Fruit fly (Drosophila melanogaster) whole organism, embryonic: ENCODE results near the gene CNMa.
A peak's percentile ranks its signal among the peaks of the same experiment; 100 is the strongest.

Experiments
- Bgb ChIP-seq: fragments of 200-800 bp; sonication (Bioruptor generic); IDR thresholded peaks from 2 replicates; pipeline ENCODE4 v1.3.6; 2022; ENCODE audit warnings: missing biosample characterization, missing genetic modification characterization; ENCODE audit not compliant: partially characterized antibody
- CG13287 ChIP-seq: fragments of 200-800 bp; sonication (Bioruptor generic); IDR thresholded peaks from 2 replicates; pipeline ENCODE4 v1.3.6; 2022; ENCODE audit warnings: missing biosample characterization, missing genetic modification characterization; ENCODE audit not compliant: partially characterized antibody
- CG14860 ChIP-seq: fragments of 200-800 bp; sonication (Bioruptor generic); IDR thresholded peaks from 3 replicates; pipeline ENCODE4 v1.3.6; 2022; ENCODE audit warnings: missing biosample characterization, missing genetic modification characterization; ENCODE audit not compliant: partially characterized antibody
- CG15073 ChIP-seq: fragments of 200-800 bp; sonication (Bioruptor generic); optimal IDR thresholded peaks from 2 replicates; lab custom pipeline; 2016; ENCODE audit warnings: missing biosample characterization, missing genetic modification characterization
- CG1603 ChIP-seq: fragments of 200-800 bp; sonication (Bioruptor generic); optimal IDR thresholded peaks from 2 replicates; lab custom pipeline; 2019; ENCODE audit warnings: missing biosample characterization, mild to moderate bottlenecking, missing genetic modification characterization, moderate library complexity
- CG16863 ChIP-seq: fragments of 200-800 bp; sonication (Bioruptor generic); optimal IDR thresholded peaks from 3 replicates; lab custom pipeline; 2016; ENCODE audit warnings: missing biosample characterization, missing genetic modification characterization
- CG17829 ChIP-seq: fragments of 200-800 bp; optimal IDR thresholded peaks from 2 replicates; lab custom pipeline; 2019; ENCODE audit warnings: missing biosample characterization, mild to moderate bottlenecking, missing genetic modification characterization, moderate library complexity
- CG2120 ChIP-seq: fragments of 200-800 bp; sonication (Bioruptor generic); optimal IDR thresholded peaks from 3 replicates; lab custom pipeline; 2016; ENCODE audit warnings: missing biosample characterization, missing genetic modification characterization
- CG2712 ChIP-seq: fragments of 200-800 bp; optimal IDR thresholded peaks from 3 replicates; lab custom pipeline; 2019; ENCODE audit warnings: missing biosample characterization, mild to moderate bottlenecking, missing genetic modification characterization, moderate library complexity
- CG30020 ChIP-seq: fragments of 200-800 bp; optimal IDR thresholded peaks from 2 replicates; lab custom pipeline; 2019; ENCODE audit warnings: missing biosample characterization, mild to moderate bottlenecking, missing genetic modification characterization, moderate library complexity
- CG30403 ChIP-seq: fragments of 200-800 bp; sonication (Bioruptor generic); optimal IDR thresholded peaks from 3 replicates; lab custom pipeline; 2016; ENCODE audit warnings: missing biosample characterization, missing genetic modification characterization
- CG31441 ChIP-seq: fragments of 200-800 bp; sonication (Bioruptor generic); IDR thresholded peaks from 2 replicates; pipeline ENCODE4 v1.3.6; 2022; ENCODE audit warnings: missing biosample characterization, missing genetic modification characterization
- CG33213 ChIP-seq: fragments of 200-800 bp; sonication (Bioruptor generic); optimal IDR thresholded peaks from 3 replicates; lab custom pipeline; 2016; ENCODE audit warnings: missing biosample characterization, missing genetic modification characterization
- CG34224 ChIP-seq: fragments of 200-800 bp; sonication (Bioruptor generic); IDR thresholded peaks from 3 replicates; pipeline ENCODE4 v1.3.6; 2022; ENCODE audit warnings: missing biosample characterization, missing genetic modification characterization; ENCODE audit not compliant: partially characterized antibody
- CG3995 ChIP-seq: fragments of 200-800 bp; sonication (Bioruptor generic); optimal IDR thresholded peaks from 3 replicates; lab custom pipeline; 2016; ENCODE audit warnings: missing biosample characterization, missing genetic modification characterization
- CG5180 ChIP-seq: fragments of 200-800 bp; sonication (Bioruptor generic); optimal IDR thresholded peaks from 3 replicates; lab custom pipeline; 2017; ENCODE audit warnings: missing biosample characterization, missing genetic modification characterization, mild to moderate bottlenecking, moderate library complexity, missing genetic modification reagents
- CG5245 ChIP-seq: fragments of 200-800 bp; sonication (Bioruptor generic); optimal IDR thresholded peaks from 3 replicates; lab custom pipeline; 2016; ENCODE audit warnings: missing biosample characterization, missing genetic modification characterization
- CG9437 ChIP-seq: fragments of 200-800 bp; sonication (Bioruptor generic); optimal IDR thresholded peaks from 2 replicates; lab custom pipeline; 2018; ENCODE audit warnings: missing biosample characterization, mild to moderate bottlenecking, missing genetic modification characterization
- D ChIP-seq, 2 experiments: fragments of 200-800 bp in 1 of 2; fragments of >200 bp in 1 of 2; sonication (Bioruptor generic) in 1 of 2; optimal IDR thresholded peaks; 2 replicates in 1 of 2; 3 replicates in 1 of 2; lab custom pipeline; 2017; ENCODE audit warnings: mild to moderate bottlenecking in 1 of 2, missing biosample characterization in 1 of 2, missing genetic modification characterization in 1 of 2, missing genetic modification reagents in 1 of 2
- Dek ChIP-seq: fragments of 200-800 bp; sonication (Bioruptor generic); optimal IDR thresholded peaks from 3 replicates; lab custom pipeline; 2019; ENCODE audit warnings: missing biosample characterization, mild to moderate bottlenecking, missing genetic modification characterization, moderate library complexity
- Dfd ChIP-seq, 2 experiments: fragments of >200 bp; optimal IDR thresholded peaks; 2 replicates each; lab custom pipeline; 2017; ENCODE audit warnings: missing biosample characterization in 2 of 2, missing genetic modification characterization in 2 of 2
- Doc3 ChIP-seq: fragments of 200-800 bp; sonication (Bioruptor generic); IDR thresholded peaks from 3 replicates; pipeline ENCODE4 v1.3.6; 2022; ENCODE audit warnings: missing biosample characterization, missing genetic modification characterization; ENCODE audit not compliant: partially characterized antibody
- HLH54F ChIP-seq: fragments of 200-800 bp; sonication (Bioruptor generic); optimal IDR thresholded peaks from 3 replicates; lab custom pipeline; 2016; ENCODE audit warnings: missing biosample characterization, missing genetic modification characterization
- Hey ChIP-seq: fragments of 200-800 bp; sonication (Bioruptor generic); optimal IDR thresholded peaks from 3 replicates; lab custom pipeline; 2018; ENCODE audit warnings: missing biosample characterization, mild to moderate bottlenecking, missing genetic modification characterization
- Pdp1 ChIP-seq, 2 experiments: fragments of 200-800 bp; sonication (Bioruptor generic); optimal IDR thresholded peaks; 3 replicates each; lab custom pipeline; 2016; ENCODE audit warnings: missing biosample characterization in 2 of 2, missing genetic modification characterization in 2 of 2, mild to moderate bottlenecking in 1 of 2, moderate library complexity in 1 of 2
- Side ChIP-seq: fragments of 200-800 bp; sonication (Bioruptor generic); optimal IDR thresholded peaks from 2 replicates; lab custom pipeline; 2016; ENCODE audit warnings: missing biosample characterization, missing genetic modification characterization
- Sin3A ChIP-seq: fragments of >200 bp; optimal IDR thresholded peaks from 2 replicates; lab custom pipeline; 2018
- Sry-β ChIP-seq: fragments of 200-800 bp; sonication (Bioruptor generic); optimal IDR thresholded peaks from 2 replicates; lab custom pipeline; 2018; ENCODE audit warnings: missing biosample characterization, mild to moderate bottlenecking, missing genetic modification characterization, moderate library complexity
- Sry-δ ChIP-seq: fragments of 200-800 bp; sonication (Bioruptor generic); optimal IDR thresholded peaks from 2 replicates; lab custom pipeline; 2016; ENCODE audit warnings: missing biosample characterization, missing genetic modification characterization
- Stat92E ChIP-seq, 3 experiments: fragments of >200 bp in 2 of 3; fragments of 200-800 bp in 1 of 3; sonication (Bioruptor generic) in 1 of 3; optimal IDR thresholded peaks; 2 replicates each; lab custom pipeline; 2017 to 2019; ENCODE audit warnings: missing biosample characterization in 3 of 3, missing genetic modification characterization in 3 of 3, mild to moderate bottlenecking in 1 of 3, moderate library complexity in 1 of 3
- amos ChIP-seq: fragments of 200-800 bp; sonication (Bioruptor generic); IDR thresholded peaks from 2 replicates; pipeline ENCODE4 v1.3.6; 2022; ENCODE audit warnings: missing biosample characterization, missing genetic modification characterization; ENCODE audit not compliant: partially characterized antibody
- ara ChIP-seq: fragments of 200-800 bp; sonication (Bioruptor generic); IDR thresholded peaks from 2 replicates; pipeline ENCODE4 v1.3.6; 2022; ENCODE audit warnings: missing biosample characterization, missing genetic modification characterization
- crc ChIP-seq: fragments of 200-800 bp; sonication (Bioruptor generic); optimal IDR thresholded peaks from 2 replicates; lab custom pipeline; 2016; ENCODE audit warnings: missing biosample characterization, missing genetic modification characterization
- dmrt11E ChIP-seq: fragments of 200-800 bp; sonication (Bioruptor generic); optimal IDR thresholded peaks from 3 replicates; lab custom pipeline; 2018; ENCODE audit warnings: missing biosample characterization, mild to moderate bottlenecking, missing genetic modification characterization, moderate library complexity
- exex ChIP-seq: fragments of 200-800 bp; sonication (Bioruptor generic); optimal IDR thresholded peaks from 4 replicates; lab custom pipeline; 2018; ENCODE audit warnings: missing biosample characterization, mild to moderate bottlenecking, missing genetic modification characterization, moderate library complexity
- knrl ChIP-seq: fragments of 200-800 bp; sonication (Bioruptor generic); IDR thresholded peaks from 3 replicates; pipeline ENCODE4 v1.3.6; 2022; ENCODE audit warnings: missing biosample characterization, missing genetic modification characterization; ENCODE audit not compliant: partially characterized antibody
- lab ChIP-seq: fragments of 200-800 bp; sonication (Bioruptor generic); optimal IDR thresholded peaks from 3 replicates; lab custom pipeline; 2017; ENCODE audit warnings: missing biosample characterization, missing genetic modification characterization, mild to moderate bottlenecking, moderate library complexity, missing genetic modification reagents
- lilli ChIP-seq: fragments of 200-800 bp; sonication (Bioruptor generic); optimal IDR thresholded peaks from 3 replicates; lab custom pipeline; 2016; ENCODE audit warnings: missing biosample characterization, missing genetic modification characterization
- luna ChIP-seq: fragments of 200-800 bp; sonication (Bioruptor generic); optimal IDR thresholded peaks from 2 replicates; lab custom pipeline; 2016; ENCODE audit warnings: missing biosample characterization, missing genetic modification characterization
- nerfin-1 ChIP-seq: fragments of 200-800 bp; sonication (Bioruptor generic); optimal IDR thresholded peaks from 3 replicates; lab custom pipeline; 2019; ENCODE audit warnings: missing biosample characterization, mild to moderate bottlenecking, missing genetic modification characterization, moderate library complexity
- phol ChIP-seq: fragments of 200-800 bp; sonication (Bioruptor generic); optimal IDR thresholded peaks from 3 replicates; lab custom pipeline; 2018; ENCODE audit warnings: missing biosample characterization, mild to moderate bottlenecking, missing genetic modification characterization, moderate library complexity
- pita ChIP-seq: fragments of 200-800 bp; sonication (Bioruptor generic); optimal IDR thresholded peaks from 2 replicates; lab custom pipeline; 2017; ENCODE audit warnings: missing biosample characterization, mild to moderate bottlenecking, missing genetic modification characterization
- psq ChIP-seq: fragments of 200-800 bp; sonication (Bioruptor generic); optimal IDR thresholded peaks from 2 replicates; lab custom pipeline; 2017; ENCODE audit warnings: missing biosample characterization, missing genetic modification characterization
- pzg ChIP-seq: fragments of 200-800 bp; sonication (Bioruptor generic); optimal IDR thresholded peaks from 3 replicates; lab custom pipeline; 2018; ENCODE audit warnings: missing biosample characterization, mild to moderate bottlenecking, missing genetic modification characterization, moderate library complexity
- repo ChIP-seq: fragments of 200-800 bp; sonication (Bioruptor generic); optimal IDR thresholded peaks from 2 replicates; lab custom pipeline; 2016; ENCODE audit warnings: missing biosample characterization, missing genetic modification characterization
- seq ChIP-seq: fragments of 200-800 bp; sonication (Bioruptor generic); IDR thresholded peaks from 2 replicates; pipeline ENCODE4 v1.3.6; 2022; ENCODE audit warnings: missing biosample characterization, missing genetic modification characterization
- sna ChIP-seq: fragments of 200-800 bp; sonication (Bioruptor generic); IDR thresholded peaks from 2 replicates; pipeline ENCODE4 v1.3.6; 2022; ENCODE audit warnings: missing biosample characterization, missing genetic modification characterization; ENCODE audit not compliant: partially characterized antibody
- tll ChIP-seq, 2 experiments: fragments of 200-800 bp in 1 of 2; fragments of >200 bp in 1 of 2; sonication (Bioruptor generic) in 1 of 2; optimal IDR thresholded peaks; 2 replicates each; lab custom pipeline; 2017 to 2019; ENCODE audit warnings: missing biosample characterization in 2 of 2, missing genetic modification characterization in 2 of 2, mild to moderate bottlenecking in 1 of 2, moderate library complexity in 1 of 2
- zfh1 ChIP-seq: fragments of 200-800 bp; sonication (Bioruptor generic); IDR thresholded peaks from 3 replicates; pipeline ENCODE4 v1.3.6; 2022; ENCODE audit warnings: missing biosample characterization, missing genetic modification characterization

Gene CNMa

dm6 chr3L:1802802-1803201, 52.6 kb downstream of the CNMa start, which contains the start of the genes JTBR and CG42676:
Gene JTBR, minus strand, starts transcription at chr3L:1802856.
Gene CG42676, plus strand, starts transcription at chr3L:1803107.
- TF ChIP-seq CG5180 (no peak), luna (GFP tag; lab: Kevin White, UChicago) (no peak), Side (GFP tag; lab: Kevin White, UChicago) (peak; percentile 52), lab (GFP tag; lab: Kevin White, UChicago) (no peak), Sin3A (lab: Kevin White, UChicago) (peak; percentile 72), CG30403 (GFP tag; lab: Kevin White, UChicago) (peak; percentile 8), CG1603 (tag; lab: Kevin White, UChicago) (no peak), pzg (GFP tag; lab: Kevin White, UChicago) (peak; percentile 65), CG16863 (GFP tag; lab: Kevin White, UChicago) (no peak), CG15073 (GFP tag; lab: Kevin White, UChicago) (no peak), CG9437 (GFP tag; lab: Kevin White, UChicago) (peak; percentile 29), lilli (peak; percentile 23), CG31441 (GFP tag; lab: Robert Waterston, UW) (no peak), Sry-δ (GFP tag; lab: Kevin White, UChicago) (no peak), D (optimal IDR thresholded peaks at IDR 0.05; lab: Kevin White, UChicago) (no peak), D (GFP tag; optimal IDR thresholded peaks at IDR 0.05; lab: Kevin White, UChicago) (no peak), CG30020 (tag; lab: Kevin White, UChicago) (peak; percentile 25), knrl (GFP tag; lab: Robert Waterston, UW) (peak; percentile 71), phol (tag; lab: Kevin White, UChicago) (peak; percentile 49), Dfd (GFP tag; optimal IDR thresholded peaks at IDR 0.05; lab: Kevin White, UChicago) (no peak), CG14860 (GFP tag; lab: Robert Waterston, UW) (0 out of 3 replicates have a peak, but pooled peaks have one; percentile 7), psq (peak; percentile 99), CG5245 (GFP tag; lab: Kevin White, UChicago) (no peak), nerfin-1 (tag; lab: Kevin White, UChicago) (peak; percentile 24), HLH54F (GFP tag; lab: Kevin White, UChicago) (no peak), CG33213 (GFP tag; lab: Kevin White, UChicago) (peak; percentile 19), CG2120 (GFP tag; lab: Kevin White, UChicago) (peak; percentile 41), Dek (no peak), dmrt11E (tag; lab: Kevin White, UChicago) (peak; percentile 3), repo (GFP tag; lab: Kevin White, UChicago) (no peak), Sry-β (GFP tag; lab: Kevin White, UChicago) (peak; percentile 60), Pdp1 (GFP tag; optimal IDR thresholded peaks at IDR 0.05; lab: Kevin White, UChicago) (peak in 1 of 2 experiments; percentile 45), Doc3 (GFP tag; lab: Robert Waterston, UW) (no peak), CG3995 (GFP tag; lab: Kevin White, UChicago) (peak; percentile 2), pita (GFP tag; lab: Kevin White, UChicago) (no peak), zfh1 (GFP tag; lab: Robert Waterston, UW) (no peak), ara (GFP tag; lab: Robert Waterston, UW) (no peak), CG34224 (peak; percentile 62; the same call in 2 of the 3 replicates), sna (GFP tag; lab: Robert Waterston, UW) (0 out of 2 replicates have a peak, but pooled peaks have one; percentile 33), exex (tag; lab: Kevin White, UChicago) (peak; percentile 36), seq (GFP tag; lab: Robert Waterston, UW) (no peak), CG17829 (tag; lab: Kevin White, UChicago) (peak; percentile 35), CG13287 (GFP tag; lab: Robert Waterston, UW) (peak; percentile 73), tll (GFP tag; optimal IDR thresholded peaks at IDR 0.05; lab: Kevin White, UChicago) (no peak), crc (no peak), Bgb (GFP tag; lab: Robert Waterston, UW) (peak; percentile 50), Hey (tag; lab: Kevin White, UChicago) (no peak), Stat92E (GFP tag; optimal IDR thresholded peaks at IDR 0.05; lab: Kevin White, UChicago) (peak in 1 of 3 experiments; percentile 21), CG2712 (tag; lab: Kevin White, UChicago) (peak; percentile 52), amos (GFP tag; lab: Robert Waterston, UW) (peak; percentile 42; the same call in 1 of the 2 replicates)
